Worm (Caenorhabditis elegans): ENCODE measurements around the gene nhr-12.

The nhr-12 gene

DNA sequence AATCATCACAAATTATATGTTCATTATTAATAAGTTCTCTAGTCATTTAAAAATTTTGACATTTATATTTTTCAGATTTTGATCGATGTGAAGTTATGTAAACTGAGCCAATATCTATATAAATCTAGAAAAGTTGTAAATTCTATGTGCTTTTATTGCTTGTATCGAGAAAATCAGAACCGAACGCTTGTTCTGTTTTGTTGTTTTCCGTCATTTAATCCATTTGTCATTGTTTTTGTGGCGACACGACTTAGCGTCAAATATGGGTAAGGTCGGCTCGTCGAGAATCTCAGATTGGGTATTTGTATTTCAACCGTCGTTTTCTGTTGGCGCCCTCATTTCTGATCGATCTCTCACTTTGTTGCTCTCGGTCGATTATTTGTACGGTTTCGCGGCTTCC, 30.5 kb upstream of the nhr-12 start, which contains the start of gene cht-5:
Gene cht-5, plus strand, starts transcription at position 301 of the 400 bp plus-strand sequence.
- TF ChIP-seq mab-5 (tag; optimal IDR thresholded peaks at IDR 0.05) (no peak), ceh-16 (tag; optimal IDR thresholded peaks at IDR 0.05) (no peak), mdl-1 (tag; optimal IDR thresholded peaks at IDR 0.05) (no peak), elt-1 (tag; optimal IDR thresholded peaks at IDR 0.05) (no peak), alr-1 (tag; optimal IDR thresholded peaks at IDR 0.05) (no peak), F13H6.1 (tag; optimal IDR thresholded peaks at IDR 0.05) (no peak), nhr-10 (tag; optimal IDR thresholded peaks at IDR 0.05) (no peak), fos-1 (tag; optimal IDR thresholded peaks at IDR 0.05) (no peak), elt-3 (tag; optimal IDR thresholded peaks at IDR 0.05) (no peak), nhr-237 (tag; optimal IDR thresholded peaks at IDR 0.05) (no peak)

DNA sequence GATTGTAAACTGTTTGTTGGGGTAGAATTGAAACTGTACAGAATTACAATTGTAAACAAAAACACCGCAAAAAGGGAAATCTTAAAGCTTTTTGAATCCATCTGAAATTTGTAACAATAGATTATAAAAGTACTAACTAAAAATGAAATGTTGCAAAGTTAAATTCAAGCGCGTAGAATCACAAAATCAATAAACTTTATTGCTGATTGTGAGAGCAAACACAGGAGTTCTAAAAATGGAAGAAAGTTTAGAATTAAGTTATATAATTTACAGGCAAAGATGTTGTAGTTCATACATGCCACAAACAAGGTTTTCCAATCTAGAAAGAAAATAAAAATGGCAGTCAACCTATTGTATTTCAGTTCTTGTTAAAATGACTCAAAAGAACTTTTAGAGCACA, 28.3 kb upstream of the nhr-12 start, which contains the start of gene C08B6.3:
Gene C08B6.3, minus strand, starts transcription at position 101 of the 400 bp plus-strand sequence.
- TF ChIP-seq lin-39 (tag; optimal IDR thresholded peaks at IDR 0.05): no peak
- no peak for TF ChIP-seq lsy-2 (tag; optimal IDR thresholded peaks at IDR 0.05)
- TF ChIP-seq blmp-1 (tag; optimal IDR thresholded peaks at IDR 0.05; ENCODE audit: insufficient read depth): no peak
- no peak for TF ChIP-seq gmeb-1 (tag; optimal IDR thresholded peaks at IDR 0.05)
- TF ChIP-seq nhr-129 (tag; optimal IDR thresholded peaks at IDR 0.05): no peak

ce11 chrV:10111129-10111528, 27.3 kb upstream of the nhr-12 start:
- peak; percentile 24 for TF ChIP-seq fos-1 (tag; optimal IDR thresholded peaks at IDR 0.05)
- no peak for TF ChIP-seq dmd-4 (tag; optimal IDR thresholded peaks at IDR 0.05)

ce11 chrV:10107309-10107708, 23.5 kb upstream of the nhr-12 start, which contains the start of gene C08B6.11:
Gene C08B6.11, plus strand, starts transcription at chrV:10107609.
- no peak for TF ChIP-seq snpc-4 (tag; optimal IDR thresholded peaks at IDR 0.05)
- TF ChIP-seq nhr-11 (tag; optimal IDR thresholded peaks at IDR 0.05): no peak
- no peak for TF ChIP-seq nhr-23 (tag; optimal IDR thresholded peaks at IDR 0.05)
- TF ChIP-seq unc-55 (GFP tag; optimal IDR thresholded peaks at IDR 0.05): no peak
- TF ChIP-seq R02D3.7 (tag; optimal IDR thresholded peaks at IDR 0.05): no peak
- no peak for TF ChIP-seq sma-9 (GFP tag; optimal IDR thresholded peaks at IDR 0.05)
- no peak for TF ChIP-seq sma-9 (tag; optimal IDR thresholded peaks at IDR 0.05)
- no peak for TF ChIP-seq unc-39 (tag; optimal IDR thresholded peaks at IDR 0.05)

DNA sequence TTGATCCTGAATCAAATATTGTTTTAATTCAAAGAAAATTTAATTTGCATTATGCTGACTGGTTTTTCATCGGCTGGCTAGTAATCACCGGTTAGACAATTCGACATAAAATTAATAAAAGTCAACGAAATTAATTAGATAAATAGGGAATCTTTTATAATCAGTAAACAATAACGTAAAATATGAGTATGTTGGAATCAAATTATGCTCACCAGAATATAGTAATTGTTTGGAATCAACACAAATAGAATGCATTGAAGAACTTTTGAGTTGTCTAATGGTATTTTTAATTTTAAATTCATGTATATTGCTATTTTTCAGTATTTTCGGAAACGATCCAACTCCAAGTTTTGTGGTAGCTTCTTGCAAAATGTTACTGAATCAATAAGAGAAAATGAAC, 21.6 kb upstream of the nhr-12 start, which contains the start of gene C08B6.2:
Gene C08B6.2, plus strand, starts transcription at position 301 of the 400 bp plus-strand sequence.
- TF ChIP-seq mdl-1 (tag; optimal IDR thresholded peaks at IDR 0.05) (no peak), zag-1 (tag; optimal IDR thresholded peaks at IDR 0.05) (no peak), ama-1 (optimal IDR thresholded peaks at IDR 0.05) (no peak), lin-11 (tag; optimal IDR thresholded peaks at IDR 0.05) (no peak), blmp-1 (tag; optimal IDR thresholded peaks at IDR 0.05; ENCODE audit: insufficient read depth) (no peak), nhr-21 (tag; optimal IDR thresholded peaks at IDR 0.05) (no peak), mbf-1 (tag; optimal IDR thresholded peaks at IDR 0.05) (no peak), ZK546.5 (tag; optimal IDR thresholded peaks at IDR 0.05) (no peak), sem-4 (tag; optimal IDR thresholded peaks at IDR 0.05) (no peak)

DNA sequence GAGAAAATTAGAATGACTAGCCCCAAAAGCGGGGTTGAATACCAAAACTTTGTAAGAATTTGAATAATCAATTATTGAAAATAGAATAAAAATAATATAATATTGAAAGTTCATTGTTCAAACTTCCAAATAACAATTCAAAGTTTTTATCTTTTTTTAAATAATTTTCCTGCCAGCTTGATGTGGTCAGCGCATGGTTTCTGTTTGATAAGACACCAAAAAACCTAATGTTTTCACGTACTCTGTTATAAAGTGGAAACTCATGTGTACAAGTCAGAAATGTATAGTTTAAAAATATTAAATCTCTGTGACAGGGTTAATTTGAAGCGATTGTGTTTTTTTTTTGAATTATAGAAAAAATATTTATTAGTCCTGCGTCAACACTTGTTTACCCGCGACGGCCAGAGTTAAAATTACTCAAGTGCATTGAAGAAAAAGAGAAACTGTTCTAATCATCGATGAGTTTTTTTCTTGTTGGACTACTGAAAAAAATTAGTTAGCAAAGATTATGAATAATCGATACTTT, 21.0 kb upstream of the nhr-12 start, which contains the start of gene ugt-17:
Gene ugt-17, minus strand, starts transcription at position 180 of the 526 bp plus-strand sequence.
- peak; percentile 10 for TF ChIP-seq crh-2 (tag; optimal IDR thresholded peaks at IDR 0.05)
- peak; percentile 54 for TF ChIP-seq sma-9 (GFP tag; optimal IDR thresholded peaks at IDR 0.05)
- no peak for TF ChIP-seq sma-9 (tag; optimal IDR thresholded peaks at IDR 0.05)
- no peak for TF ChIP-seq aly-2 (tag; optimal IDR thresholded peaks at IDR 0.05)
- peak; percentile 67 for TF ChIP-seq fos-1 (tag; optimal IDR thresholded peaks at IDR 0.05)

Data from whole organism, L2 larva.